Fruit fly (Drosophila melanogaster): ENCODE results near the gene Apc2.

The Apc2 gene

DNA sequence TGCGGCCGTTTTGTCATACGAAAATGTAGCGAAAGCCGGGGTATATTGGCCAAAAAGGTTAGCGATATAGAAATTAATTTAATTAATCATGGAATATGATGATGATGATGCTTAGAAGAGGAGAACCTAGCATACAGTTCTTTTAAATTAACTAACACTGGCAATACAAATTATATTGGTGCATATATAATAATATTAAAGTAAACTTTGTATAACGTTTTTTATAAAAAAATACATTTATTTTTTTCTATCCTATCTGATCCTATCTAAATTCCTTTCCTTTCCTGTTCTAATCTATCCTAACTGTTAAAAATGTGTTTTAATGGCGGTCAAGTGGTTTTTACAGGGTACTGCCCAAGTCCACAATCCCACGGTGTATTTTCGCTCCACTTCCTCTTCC, 42.2 kb downstream of the Apc2 start (continued):
- TF ChIP-seq Hmr (GFP tag; optimal IDR thresholded peaks at IDR 0.05) (peak; percentile 2), Dfd (GFP tag; optimal IDR thresholded peaks at IDR 0.05) (no peak), ems (GFP tag; optimal IDR thresholded peaks at IDR 0.05) (no peak), CG6683 (GFP tag; optimal IDR thresholded peaks at IDR 0.05) (no peak), wdn (GFP tag; IDR thresholded peaks at IDR 0.05) (no peak), Opbp (GFP tag; IDR thresholded peaks at IDR 0.05; ENCODE audit: partially characterized antibody) (no peak), schlank (tag; optimal IDR thresholded peaks at IDR 0.05) (no peak), Poxn (GFP tag; IDR thresholded peaks at IDR 0.05) (no peak), jing (GFP tag; optimal IDR thresholded peaks at IDR 0.05) (no peak), CG8944 (GFP tag; optimal IDR thresholded peaks at IDR 0.05) (no peak), CoRest (tag; optimal IDR thresholded peaks at IDR 0.05) (peak; percentile 58), CG14050 (GFP tag; IDR thresholded peaks at IDR 0.05) (no peak), CG7839 (tag; optimal IDR thresholded peaks at IDR 0.05) (peak; percentile 50), CG17385 (GFP tag; optimal IDR thresholded peaks at IDR 0.05) (peak; percentile 25), row (GFP tag; IDR thresholded peaks at IDR 0.05) (peak; percentile 35; the same call in 2 of the 3 replicates), CG1792 (GFP tag; optimal IDR thresholded peaks at IDR 0.05) (no peak), CG3281 (GFP tag; optimal IDR thresholded peaks at IDR 0.05) (peak; percentile 10), Elba2 (GFP tag; optimal IDR thresholded peaks at IDR 0.05) (no peak), Ptx1 (GFP tag; IDR thresholded peaks at IDR 0.05) (peak; percentile 52; the same call in 1 of the 2 replicates), nmo (GFP tag; optimal IDR thresholded peaks at IDR 0.05) (peak; percentile 54), mam (GFP tag; optimal IDR thresholded peaks at IDR 0.05) (no peak), ewg (GFP tag; optimal IDR thresholded peaks at IDR 0.05) (peak; percentile 31), YL-1 (GFP tag; optimal IDR thresholded peaks at IDR 0.05) (no peak), insv (GFP tag; optimal IDR thresholded peaks at IDR 0.05) (no peak), CG7556 (GFP tag; optimal IDR thresholded peaks at IDR 0.05) (peak; percentile 34), CG13123 (GFP tag; optimal IDR thresholded peaks at IDR 0.05) (no peak), az2 (GFP tag; optimal IDR thresholded peaks at IDR 0.05) (peak; percentile 22), lilli (GFP tag; optimal IDR thresholded peaks at IDR 0.05) (no peak), Med (GFP tag) (peak; percentile 63), CG5180 (GFP tag; optimal IDR thresholded peaks at IDR 0.05) (peak; percentile 14), PHDP (tag; optimal IDR thresholded peaks at IDR 0.05) (peak; percentile 36), CG6689 (GFP tag; IDR thresholded peaks at IDR 0.05) (peak; percentile 38; the same call in 1 of the 2 replicates), CG31441 (GFP tag; IDR thresholded peaks at IDR 0.05) (peak; percentile 63; the same call in 1 of the 2 replicates), ci (GFP tag; IDR thresholded peaks at IDR 0.05) (0 out of 3 replicates have a peak, but pooled peaks have one; percentile 13), Xrp1 (GFP tag; IDR thresholded peaks at IDR 0.05) (no peak), Abd-B (GFP tag; optimal IDR thresholded peaks at IDR 0.05) (peak; percentile 1), ind (GFP tag; optimal IDR thresholded peaks at IDR 0.05) (peak; percentile 5), CG4730 (GFP tag; IDR thresholded peaks at IDR 0.05) (no peak), CG12391 (tag; optimal IDR thresholded peaks at IDR 0.05) (peak; percentile 38), sc (optimal IDR thresholded peaks at IDR 0.05) (no peak), sc (GFP tag; optimal IDR thresholded peaks at IDR 0.05) (peak; percentile 12), CG8924 (tag; optimal IDR thresholded peaks at IDR 0.05) (peak; percentile 12), tap (tag; optimal IDR thresholded peaks at IDR 0.05) (peak; percentile 11), sisA (GFP tag; IDR thresholded peaks at IDR 0.05) (0 out of 2 replicates have a peak, but pooled peaks have one; percentile 24), tio (GFP tag; optimal IDR thresholded peaks at IDR 0.05) (peak; percentile 11), slbo (GFP tag; IDR thresholded peaks at IDR 0.05) (0 out of 2 replicates have a peak, but pooled peaks have one; percentile 16), CG17359 (tag; optimal IDR thresholded peaks at IDR 0.05) (peak; percentile 23), CG2889 (GFP tag; IDR thresholded peaks at IDR 0.05) (no peak), CG14441 (GFP tag; IDR thresholded peaks at IDR 0.05) (no peak), HmgZ (tag; optimal IDR thresholded peaks at IDR 0.05) (no peak), Sox100B (GFP tag; optimal IDR thresholded peaks at IDR 0.05) (peak; percentile 73)

Data from whole organism, embryonic.